Worm (Caenorhabditis elegans): ENCODE results near the gene ruvb-2.

DNA sequence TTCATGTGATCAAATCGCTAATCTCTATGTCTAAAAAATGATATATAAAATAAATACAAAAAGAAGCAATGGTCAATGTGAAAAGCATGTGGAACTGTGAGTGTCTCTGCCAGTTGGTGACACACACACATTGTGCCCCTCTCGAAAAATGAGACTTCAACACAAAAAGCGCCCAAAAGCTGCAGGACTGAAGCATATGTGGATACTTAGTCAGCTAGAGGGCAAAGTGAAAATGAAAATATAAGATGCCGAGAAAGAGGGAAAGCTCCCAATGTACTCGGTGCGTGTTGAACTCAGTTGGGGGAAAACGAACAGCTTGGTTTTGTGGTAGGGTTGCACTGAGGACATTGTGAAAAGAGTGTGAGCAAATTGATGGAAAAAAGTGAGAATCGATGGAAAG, 38.0 kb downstream of the ruvb-2 start:
- TF ChIP-seq egl-27 (tag; optimal IDR thresholded peaks at IDR 0.05) (peak; percentile 5 to 72), nhr-71 (tag; optimal IDR thresholded peaks at IDR 0.05) (peak; percentile 88), zag-1 (tag; optimal IDR thresholded peaks at IDR 0.05) (no peak), lin-35 (GFP tag; optimal IDR thresholded peaks at IDR 0.05) (peak in 1 of 2 experiments; percentile 27), elt-3 (tag; optimal IDR thresholded peaks at IDR 0.05) (no peak), ztf-4 (tag; optimal IDR thresholded peaks at IDR 0.05) (peak; percentile 51), skn-1 (tag; optimal IDR thresholded peaks at IDR 0.05) (peak; percentile 15), unc-86 (tag; optimal IDR thresholded peaks at IDR 0.05) (peak; percentile 52), lin-15B (tag; optimal IDR thresholded peaks at IDR 0.05) (no peak), xbp-1 (tag; optimal IDR thresholded peaks at IDR 0.05) (peak; percentile 35)

All from whole organism, L1 larva.